Fruit fly (Drosophila melanogaster) whole organism, embryonic: ENCODE data around the gene CG6927.

Source experiments
- B-H1 ChIP-seq: fragments of 200-800 bp; sonication (Bioruptor generic); IDR thresholded peaks from 3 replicates; pipeline ENCODE4 v1.3.6; 2022; ENCODE audit warnings: missing biosample characterization, missing genetic modification characterization
- CG10321 ChIP-seq: fragments of 200-800 bp; sonication (Bioruptor generic); IDR thresholded peaks from 2 replicates; pipeline ENCODE4 v1.3.6; 2022; ENCODE audit warnings: missing biosample characterization, missing genetic modification characterization
- CG11723 ChIP-seq: fragments of 200-800 bp; sonication (Bioruptor generic); optimal IDR thresholded peaks from 2 replicates; lab custom pipeline; 2017; ENCODE audit warnings: missing biosample characterization, mild to moderate bottlenecking, missing genetic modification characterization
- CG12155 ChIP-seq: fragments of 200-800 bp; sonication (Bioruptor generic); optimal IDR thresholded peaks from 3 replicates; lab custom pipeline; 2016; ENCODE audit warnings: missing biosample characterization, missing genetic modification characterization
- CG12659 ChIP-seq: fragments of 200-800 bp; sonication (Bioruptor generic); optimal IDR thresholded peaks from 3 replicates; lab custom pipeline; 2017; ENCODE audit warnings: mild to moderate bottlenecking, missing biosample characterization, missing genetic modification reagents, missing genetic modification characterization
- CG13424 ChIP-seq: fragments of 200-800 bp; sonication (Bioruptor generic); optimal IDR thresholded peaks from 2 replicates; lab custom pipeline; 2019; ENCODE audit warnings: missing biosample characterization, mild to moderate bottlenecking, missing genetic modification characterization, moderate library complexity
- CG14014 ChIP-seq: fragments of 200-800 bp; sonication (Bioruptor generic); IDR thresholded peaks from 2 replicates; pipeline ENCODE4 v1.3.6; 2022; ENCODE audit warnings: missing biosample characterization, missing genetic modification characterization
- CG14710 ChIP-seq: fragments of 200-800 bp; sonication (Bioruptor generic); optimal IDR thresholded peaks from 3 replicates; lab custom pipeline; 2019; ENCODE audit warnings: missing biosample characterization, mild to moderate bottlenecking, missing genetic modification characterization, moderate library complexity
- CG15696 ChIP-seq: fragments of 200-800 bp; sonication (Bioruptor generic); optimal IDR thresholded peaks from 2 replicates; lab custom pipeline; 2019; ENCODE audit warnings: missing biosample characterization, mild to moderate bottlenecking, missing genetic modification characterization, moderate library complexity
- CG1602 ChIP-seq: fragments of 200-800 bp; sonication (Bioruptor generic); optimal IDR thresholded peaks from 3 replicates; lab custom pipeline; 2016; ENCODE audit warnings: missing biosample characterization, missing genetic modification characterization
- CG17612 ChIP-seq: fragments of 200-800 bp; sonication (Bioruptor generic); IDR thresholded peaks from 2 replicates; pipeline ENCODE4 v1.3.6; 2022; ENCODE audit warnings: missing biosample characterization, missing genetic modification characterization
- CG2875 ChIP-seq: fragments of 200-800 bp; sonication (Bioruptor generic); optimal IDR thresholded peaks from 2 replicates; lab custom pipeline; 2017; ENCODE audit warnings: missing biosample characterization, mild to moderate bottlenecking, missing genetic modification characterization, missing genetic modification reagents
- CG31388 ChIP-seq: fragments of 200-800 bp; sonication (Bioruptor generic); optimal IDR thresholded peaks from 2 replicates; lab custom pipeline; 2016; ENCODE audit warnings: missing biosample characterization, missing genetic modification characterization
- CG32532 ChIP-seq: fragments of 200-800 bp; sonication (Bioruptor generic); IDR thresholded peaks from 2 replicates; pipeline ENCODE4 v1.3.6; 2022; ENCODE audit warnings: missing biosample characterization, missing genetic modification characterization
- CG3407 ChIP-seq: fragments of 200-800 bp; sonication (Bioruptor generic); optimal IDR thresholded peaks from 2 replicates; lab custom pipeline; 2018; ENCODE audit warnings: missing biosample characterization, mild to moderate bottlenecking, missing genetic modification characterization
- CG4424 ChIP-seq: fragments of 200-800 bp; sonication (Bioruptor generic); optimal IDR thresholded peaks from 3 replicates; lab custom pipeline; 2016; ENCODE audit warnings: missing biosample characterization, missing genetic modification characterization
- CG4730 ChIP-seq: fragments of 200-800 bp; sonication (Bioruptor generic); IDR thresholded peaks from 2 replicates; pipeline ENCODE4 v1.3.6; 2022; ENCODE audit warnings: missing biosample characterization, missing genetic modification characterization
- CG5953 ChIP-seq: fragments of 200-800 bp; sonication (Bioruptor generic); IDR thresholded peaks from 2 replicates; pipeline ENCODE4 v1.3.6; 2022; ENCODE audit warnings: missing biosample characterization, missing genetic modification characterization
- CG6854 ChIP-seq: fragments of 200-800 bp; sonication (Bioruptor generic); optimal IDR thresholded peaks from 3 replicates; lab custom pipeline; 2017; ENCODE audit warnings: missing biosample characterization, mild to moderate bottlenecking, missing genetic modification characterization
- CG8924 ChIP-seq: fragments of 200-800 bp; optimal IDR thresholded peaks from 3 replicates; lab custom pipeline; 2019; ENCODE audit warnings: missing biosample characterization, mild to moderate bottlenecking, missing genetic modification characterization, moderate library complexity
- CG9932 ChIP-seq: fragments of 200-800 bp; sonication (Bioruptor generic); IDR thresholded peaks from 2 replicates; pipeline ENCODE4 v1.3.6; 2022; ENCODE audit warnings: missing biosample characterization, missing genetic modification characterization
- D19A ChIP-seq: fragments of 200-800 bp; optimal IDR thresholded peaks from 3 replicates; lab custom pipeline; 2019; ENCODE audit warnings: missing biosample characterization, mild to moderate bottlenecking, missing genetic modification characterization, moderate library complexity
- D19B ChIP-seq: fragments of 200-800 bp; sonication (Bioruptor generic); optimal IDR thresholded peaks from 2 replicates; lab custom pipeline; 2017; ENCODE audit warnings: missing biosample characterization, mild to moderate bottlenecking, missing genetic modification characterization
- GATAe ChIP-seq: fragments of 200-800 bp; sonication (Bioruptor generic); conservative IDR thresholded peaks from 2 replicates; pipeline ENCODE4 v1.3.6; 2022; ENCODE audit warnings: missing biosample characterization, missing genetic modification characterization
- Jarid2 ChIP-seq: fragments of 200-800 bp; sonication (Bioruptor generic); optimal IDR thresholded peaks from 3 replicates; lab custom pipeline; 2017; ENCODE audit warnings: mild to moderate bottlenecking, missing biosample characterization, missing genetic modification reagents, missing genetic modification characterization
- Oli ChIP-seq: fragments of 200-800 bp; sonication (Bioruptor generic); optimal IDR thresholded peaks from 2 replicates; lab custom pipeline; 2018; ENCODE audit warnings: missing biosample characterization, mild to moderate bottlenecking, missing genetic modification characterization, moderate library complexity
- Poxn ChIP-seq: fragments of 200-800 bp; sonication (Bioruptor generic); IDR thresholded peaks from 2 replicates; pipeline ENCODE4 v1.3.6; 2022; ENCODE audit warnings: missing biosample characterization, missing genetic modification characterization
- Side ChIP-seq: fragments of 200-800 bp; sonication (Bioruptor generic); optimal IDR thresholded peaks from 2 replicates; lab custom pipeline; 2016; ENCODE audit warnings: missing biosample characterization, missing genetic modification characterization
- Spps ChIP-seq: fragments of 200-800 bp; sonication (Bioruptor generic); optimal IDR thresholded peaks from 2 replicates; lab custom pipeline; 2018; ENCODE audit warnings: missing biosample characterization, mild to moderate bottlenecking, missing genetic modification characterization
- ac ChIP-seq: fragments of 200-800 bp; sonication (Bioruptor generic); optimal IDR thresholded peaks from 3 replicates; lab custom pipeline; 2017; ENCODE audit warnings: missing biosample characterization, mild to moderate bottlenecking, missing genetic modification characterization
- bbx ChIP-seq: fragments of 200-800 bp; sonication (Bioruptor generic); IDR thresholded peaks from 2 replicates; pipeline ENCODE4 v1.3.6; 2022; ENCODE audit warnings: missing biosample characterization, missing genetic modification characterization; ENCODE audit not compliant: partially characterized antibody
- bcd ChIP-seq: fragments of 200-800 bp; sonication (Bioruptor generic); optimal IDR thresholded peaks from 2 replicates; lab custom pipeline; 2017; ENCODE audit warnings: missing biosample characterization, mild to moderate bottlenecking, missing genetic modification characterization
- bigmax ChIP-seq: fragments of 200-800 bp; sonication (Bioruptor generic); optimal IDR thresholded peaks from 2 replicates; lab custom pipeline; 2018; ENCODE audit warnings: missing biosample characterization, mild to moderate bottlenecking, missing genetic modification characterization
- cas ChIP-seq: fragments of 200-800 bp; sonication (Bioruptor generic); IDR thresholded peaks from 2 replicates; pipeline ENCODE4 v1.3.6; 2022; ENCODE audit warnings: missing biosample characterization, missing genetic modification characterization
- croc ChIP-seq: fragments of 200-800 bp; sonication (Bioruptor generic); conservative IDR thresholded peaks from 3 replicates; pipeline ENCODE4 v1.3.6; 2022; ENCODE audit warnings: missing biosample characterization, missing genetic modification characterization
- dysf ChIP-seq: fragments of 200-800 bp; sonication (Bioruptor generic); IDR thresholded peaks from 3 replicates; pipeline ENCODE4 v1.3.6; 2022; ENCODE audit warnings: missing biosample characterization, missing genetic modification characterization
- eve ChIP-seq, 2 experiments: fragments of >200 bp; optimal IDR thresholded peaks; 2 replicates each; lab custom pipeline; 2017; ENCODE audit warnings: missing biosample characterization in 2 of 2, missing genetic modification characterization in 2 of 2
- gcm2 ChIP-seq: fragments of 200-800 bp; sonication (Bioruptor generic); optimal IDR thresholded peaks from 2 replicates; lab custom pipeline; 2016; ENCODE audit warnings: missing biosample characterization, missing genetic modification characterization
- hth ChIP-seq: fragments of >200 bp; optimal IDR thresholded peaks from 2 replicates; lab custom pipeline; 2017; ENCODE audit warnings: inconsistent platforms
- lola ChIP-seq, 3 experiments: fragments of >200 bp in 2 of 3; fragments of 200-800 bp in 1 of 3; sonication (Bioruptor generic) in 1 of 3; optimal IDR thresholded peaks; 2 replicates each; lab custom pipeline; 2017 to 2019; ENCODE audit warnings: missing biosample characterization in 3 of 3, missing genetic modification characterization in 3 of 3, mild to moderate bottlenecking in 1 of 3, moderate library complexity in 1 of 3
- nerfin-1 ChIP-seq: fragments of 200-800 bp; sonication (Bioruptor generic); optimal IDR thresholded peaks from 3 replicates; lab custom pipeline; 2019; ENCODE audit warnings: missing biosample characterization, mild to moderate bottlenecking, missing genetic modification characterization, moderate library complexity
- org-1 ChIP-seq: fragments of 200-800 bp; sonication (Bioruptor generic); optimal IDR thresholded peaks from 2 replicates; lab custom pipeline; 2017; ENCODE audit warnings: missing biosample characterization, missing genetic modification characterization
- pan ChIP-seq, 4 experiments: fragments of >200 bp in 3 of 4; fragments of 200-800 bp in 1 of 4; sonication (Bioruptor generic) in 1 of 4; optimal IDR thresholded peaks in 3 of 4; IDR thresholded peaks in 1 of 4; 2 replicates each; pipeline versions ENCODE4 v1.3.6 to Lab custom; 2017 to 2022; ENCODE audit warnings: missing biosample characterization in 2 of 4, missing genetic modification characterization in 2 of 4, mixed read lengths in 1 of 4
- row ChIP-seq: fragments of 200-800 bp; sonication (Bioruptor generic); IDR thresholded peaks from 3 replicates; pipeline ENCODE4 v1.3.6; 2022; ENCODE audit warnings: missing biosample characterization, missing genetic modification characterization
- scrt ChIP-seq: fragments of 200-800 bp; sonication (Bioruptor generic); optimal IDR thresholded peaks from 2 replicates; lab custom pipeline; 2018; ENCODE audit warnings: missing biosample characterization, mild to moderate bottlenecking, missing genetic modification characterization, moderate library complexity
- sisA ChIP-seq: fragments of 200-800 bp; sonication (Bioruptor generic); IDR thresholded peaks from 2 replicates; pipeline ENCODE4 v1.3.6; 2022; ENCODE audit warnings: missing biosample characterization, missing genetic modification characterization
- slbo ChIP-seq: fragments of 200-800 bp; sonication (Bioruptor generic); IDR thresholded peaks from 2 replicates; pipeline ENCODE4 v1.3.6; 2022; ENCODE audit warnings: missing biosample characterization, missing genetic modification characterization
- so ChIP-seq: fragments of 200-800 bp; sonication (Bioruptor generic); IDR thresholded peaks from 3 replicates; pipeline ENCODE4 v1.3.6; 2022; ENCODE audit warnings: missing biosample characterization, missing genetic modification characterization
- ttk ChIP-seq: fragments of 200-800 bp; sonication (Bioruptor generic); IDR thresholded peaks from 2 replicates; pipeline ENCODE4 v2.1.2; 2022; ENCODE audit warnings: missing biosample characterization, missing genetic modification characterization

The CG6927 gene

dm6 chrX:4909938-4910778 lies 3.5 kb downstream of the CG6927 start (continued):
- TF ChIP-seq CG5953 (GFP tag; lab: Robert Waterston, UW) (peak; percentile 100), D19B (peak; percentile 98), Spps (tag; lab: Kevin White, UChicago) (peak; percentile 99), CG31388 (GFP tag; lab: Kevin White, UChicago) (peak; percentile 99), CG4730 (GFP tag; lab: Robert Waterston, UW) (peak; percentile 100), CG8924 (tag; lab: Kevin White, UChicago) (peak; percentile 100), CG1602 (GFP tag; lab: Kevin White, UChicago) (peak; percentile 100), ttk (GFP tag; lab: Robert Waterston, UW) (peak; percentile 100), CG10321 (GFP tag; lab: Robert Waterston, UW) (peak; percentile 91), bbx (GFP tag; lab: Robert Waterston, UW) (no peak), cas (peak; percentile 100), CG12155 (GFP tag; lab: Kevin White, UChicago) (peak; percentile 99), eve (GFP tag; optimal IDR thresholded peaks at IDR 0.05; lab: Kevin White, UChicago) (peak in 1 of 2 experiments; percentile 74), org-1 (peak; percentile 100), bigmax (GFP tag; lab: Kevin White, UChicago) (peak; percentile 87), CG11723 (peak; percentile 100), CG32532 (GFP tag; lab: Robert Waterston, UW) (peak; percentile 100), croc (peak; percentile 100), nerfin-1 (tag; lab: Kevin White, UChicago) (peak; percentile 99), sisA (GFP tag; lab: Robert Waterston, UW) (peak; percentile 100), pan (optimal IDR thresholded peaks at IDR 0.05; lab: Kevin White, UChicago) (no peak), pan (GFP tag; optimal IDR thresholded peaks at IDR 0.05 in 1 of 2, IDR thresholded peaks at IDR 0.05 in 1 of 2) (peak in 1 of 2 experiments; percentile 100), Jarid2 (GFP tag; lab: Kevin White, UChicago) (peak; percentile 98), row (GFP tag; lab: Robert Waterston, UW) (peak; percentile 100), gcm2 (GFP tag; lab: Kevin White, UChicago) (peak; percentile 99), CG9932 (peak; percentile 100), dysf (GFP tag; lab: Robert Waterston, UW) (peak; percentile 100), hth (lab: Kevin White, UChicago) (no peak), scrt (peak; percentile 99), CG3407 (GFP tag; lab: Kevin White, UChicago) (peak; percentile 99), CG14710 (tag; lab: Kevin White, UChicago) (peak; percentile 99), CG2875 (GFP tag; lab: Kevin White, UChicago) (peak; percentile 99), CG4424 (GFP tag; lab: Kevin White, UChicago) (peak; percentile 100), CG6854 (GFP tag; lab: Kevin White, UChicago) (peak; percentile 100), bcd (GFP tag; lab: Kevin White, UChicago) (peak; percentile 100), Side (GFP tag; lab: Kevin White, UChicago) (peak; percentile 100), CG14014 (peak; percentile 100), slbo (GFP tag; lab: Robert Waterston, UW) (peak; percentile 100), ac (peak; percentile 99), so (GFP tag; lab: Robert Waterston, UW) (peak; percentile 100), GATAe (GFP tag; lab: Robert Waterston, UW) (peak; percentile 98), Oli (tag; lab: Kevin White, UChicago) (peak; percentile 100), B-H1 (peak; percentile 99), CG15696 (peak; percentile 100), CG17612 (GFP tag; lab: Robert Waterston, UW) (peak; percentile 99), CG13424 (tag; lab: Kevin White, UChicago) (peak; percentile 100), D19A (tag; lab: Kevin White, UChicago) (peak; percentile 98), CG12659 (peak; percentile 100), Poxn (GFP tag; lab: Robert Waterston, UW) (peak; percentile 99), lola (GFP tag; optimal IDR thresholded peaks at IDR 0.05; lab: Kevin White, UChicago) (peak in 1 of 3 experiments; percentile 100)
